Worm (Caenorhabditis elegans): Measurements from ENCODE around the gene tgn-38.

Gene tgn-38

DNA sequence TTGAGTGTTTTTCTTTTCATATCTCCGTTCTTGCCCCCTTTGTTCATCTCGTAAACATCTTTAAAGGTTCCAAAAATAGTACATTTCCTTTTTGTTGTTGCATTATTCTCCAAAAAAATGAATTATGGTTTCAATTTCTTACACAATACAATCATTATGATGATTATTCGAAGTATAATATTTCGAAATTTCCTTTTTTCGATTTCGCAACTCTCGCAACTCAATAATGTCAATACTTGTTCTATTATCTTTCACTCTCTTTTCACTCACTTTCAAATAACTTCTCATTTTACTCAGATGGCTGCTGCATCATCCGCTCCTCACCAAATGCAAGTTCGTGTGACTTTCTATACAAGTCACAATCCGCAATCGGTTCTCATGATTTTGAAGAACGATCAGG is 5.0 kb upstream of the tgn-38 start, which contains the start of gene sqst-1:
sqst-1 (plus strand) TSS at position 298 of the 400 bp plus-strand sequence.
- TF ChIP-seq lsy-2 (tag; optimal IDR thresholded peaks at IDR 0.05), result no peak
- no peak for TF ChIP-seq pha-4 (tag; optimal IDR thresholded peaks at IDR 0.05)
- no peak for TF ChIP-seq ceh-83 (GFP tag; optimal IDR thresholded peaks at IDR 0.05)
- TF ChIP-seq snpc-4 (tag; optimal IDR thresholded peaks at IDR 0.05), result no peak
- TF ChIP-seq elt-1 (tag; optimal IDR thresholded peaks at IDR 0.05; ENCODE audit: borderline replicate concordance, insufficient read depth), result no peak
- TF ChIP-seq nhr-237 (tag; optimal IDR thresholded peaks at IDR 0.05), result no peak
- no peak for TF ChIP-seq bed-3 (GFP tag; optimal IDR thresholded peaks at IDR 0.05)
- TF ChIP-seq mep-1 (tag; optimal IDR thresholded peaks at IDR 0.05), result no peak
- no peak for TF ChIP-seq unc-62 (GFP tag; optimal IDR thresholded peaks at IDR 0.05)
- TF ChIP-seq tbx-8 (GFP tag; optimal IDR thresholded peaks at IDR 0.05), result no peak
- no peak for TF ChIP-seq nhr-12 (tag; optimal IDR thresholded peaks at IDR 0.05)
- no peak for TF ChIP-seq hlh-1 (tag; optimal IDR thresholded peaks at IDR 0.05)
- no peak for TF ChIP-seq blmp-1 (tag; optimal IDR thresholded peaks at IDR 0.05)
- TF ChIP-seq ztf-11 (tag; optimal IDR thresholded peaks at IDR 0.05), result no peak
- TF ChIP-seq M03D4.4 (tag; optimal IDR thresholded peaks at IDR 0.05), result no peak
- TF ChIP-seq elt-3 (tag; optimal IDR thresholded peaks at IDR 0.05), result no peak
- no peak for TF ChIP-seq nhr-28 (tag; optimal IDR thresholded peaks at IDR 0.05)

DNA sequence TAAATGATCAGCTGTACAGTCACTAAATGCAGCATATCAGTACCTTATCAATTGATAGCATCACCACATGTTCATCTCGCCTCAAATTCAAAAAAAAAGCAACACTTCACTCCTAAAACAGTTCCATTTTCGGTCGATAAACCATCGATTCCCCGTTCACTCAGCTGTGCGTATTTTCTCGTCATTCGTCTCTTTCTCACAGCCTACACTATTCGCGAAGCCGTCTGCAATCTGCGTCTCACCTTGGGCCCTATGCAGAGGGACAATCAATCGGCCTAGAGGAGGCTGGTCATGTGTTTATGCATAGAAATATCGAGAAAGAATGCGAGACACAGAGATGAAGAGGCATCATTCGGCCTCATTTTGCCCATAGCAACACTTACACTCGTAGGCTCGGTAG is 3.4 kb upstream of the tgn-38 start:
- TF ChIP-seq lin-13 (tag; optimal IDR thresholded peaks at IDR 0.05), result peak; percentile 54
- TF ChIP-seq cnd-1 (tag; optimal IDR thresholded peaks at IDR 0.05), result peak; percentile 50
- no peak for TF ChIP-seq elt-3 (tag; optimal IDR thresholded peaks at IDR 0.05)
- peak; percentile 79 for TF ChIP-seq nhr-237 (tag; optimal IDR thresholded peaks at IDR 0.05)
- no peak for TF ChIP-seq blmp-1 (tag; optimal IDR thresholded peaks at IDR 0.05)
- no peak for TF ChIP-seq bed-3 (GFP tag; optimal IDR thresholded peaks at IDR 0.05)
- peak; percentile 90 for TF ChIP-seq pha-4 (tag; optimal IDR thresholded peaks at IDR 0.05)
- peak; percentile 65 for TF ChIP-seq ham-2 (GFP tag; optimal IDR thresholded peaks at IDR 0.05)
- peak; percentile 76 for TF ChIP-seq hlh-1 (tag; optimal IDR thresholded peaks at IDR 0.05)
- no peak for TF ChIP-seq nhr-12 (tag; optimal IDR thresholded peaks at IDR 0.05)
- no peak for TF ChIP-seq flh-1 (GFP tag; optimal IDR thresholded peaks at IDR 0.05)
- no peak for TF ChIP-seq lin-32 (GFP tag; optimal IDR thresholded peaks at IDR 0.05)
- no peak for TF ChIP-seq ztf-11 (tag; optimal IDR thresholded peaks at IDR 0.05)
- peak; percentile 98 for TF ChIP-seq ceh-39 (tag; optimal IDR thresholded peaks at IDR 0.05)
- peak; percentile 32 for TF ChIP-seq tbx-8 (GFP tag; optimal IDR thresholded peaks at IDR 0.05)
- peak; percentile 11 for TF ChIP-seq elt-1 (tag; optimal IDR thresholded peaks at IDR 0.05; ENCODE audit: borderline replicate concordance, insufficient read depth)
- peak; percentile 68 for TF ChIP-seq unc-120 (tag; optimal IDR thresholded peaks at IDR 0.05; ENCODE audit: poor library complexity, severe bottlenecking)
- peak; percentile 37 for TF ChIP-seq drap-1 (GFP tag; optimal IDR thresholded peaks at IDR 0.05)
- peak; percentile 27 for TF ChIP-seq nhr-2 (tag; optimal IDR thresholded peaks at IDR 0.05)
- peak; percentile 31 for TF ChIP-seq sptf-1 (tag; optimal IDR thresholded peaks at IDR 0.05)
- peak; percentile 58 for TF ChIP-seq lsy-2 (tag; optimal IDR thresholded peaks at IDR 0.05)
- TF ChIP-seq ceh-43 (GFP tag; optimal IDR thresholded peaks at IDR 0.05), result no peak
- peak; percentile 79 for TF ChIP-seq unc-62 (GFP tag; optimal IDR thresholded peaks at IDR 0.05)
- TF ChIP-seq mls-2 (tag; optimal IDR thresholded peaks at IDR 0.05), result peak; percentile 81
- TF ChIP-seq mep-1 (tag; optimal IDR thresholded peaks at IDR 0.05), result peak; percentile 65
- TF ChIP-seq nhr-76 (tag; optimal IDR thresholded peaks at IDR 0.05), result no peak
- peak; percentile 55 for TF ChIP-seq ces-1 (GFP tag; optimal IDR thresholded peaks at IDR 0.05)

ce11 chrIV:12031003-12031402 is 2.0 kb upstream of the tgn-38 start, which contains the start of the genes T12G3.6 and mrpl-51:
Gene T12G3.6, minus strand, starts transcription at chrIV:12031271.
Gene mrpl-51, plus strand, starts transcription at chrIV:12031324.
- no peak for TF ChIP-seq elt-3 (tag; optimal IDR thresholded peaks at IDR 0.05)
- TF ChIP-seq nhr-2 (tag; optimal IDR thresholded peaks at IDR 0.05), result no peak
- TF ChIP-seq drap-1 (GFP tag; optimal IDR thresholded peaks at IDR 0.05), result no peak
- no peak for TF ChIP-seq sem-2 (GFP tag; optimal IDR thresholded peaks at IDR 0.05)
- no peak for TF ChIP-seq ceh-39 (tag; optimal IDR thresholded peaks at IDR 0.05)
- no peak for TF ChIP-seq lin-13 (tag; optimal IDR thresholded peaks at IDR 0.05)
- TF ChIP-seq unc-39 (tag; optimal IDR thresholded peaks at IDR 0.05), result no peak
- TF ChIP-seq mab-5 (tag; optimal IDR thresholded peaks at IDR 0.05), result no peak
- TF ChIP-seq zip-8 (tag; optimal IDR thresholded peaks at IDR 0.05), result no peak
- TF ChIP-seq elt-1 (tag; optimal IDR thresholded peaks at IDR 0.05; ENCODE audit: borderline replicate concordance, insufficient read depth), result no peak
- TF ChIP-seq lin-32 (GFP tag; optimal IDR thresholded peaks at IDR 0.05), result no peak
- TF ChIP-seq nhr-12 (tag; optimal IDR thresholded peaks at IDR 0.05), result no peak
- no peak for TF ChIP-seq mep-1 (tag; optimal IDR thresholded peaks at IDR 0.05)
- no peak for TF ChIP-seq M03D4.4 (tag; optimal IDR thresholded peaks at IDR 0.05)
- TF ChIP-seq cnd-1 (tag; optimal IDR thresholded peaks at IDR 0.05), result no peak
- TF ChIP-seq hlh-1 (tag; optimal IDR thresholded peaks at IDR 0.05), result no peak
- TF ChIP-seq sptf-1 (tag; optimal IDR thresholded peaks at IDR 0.05), result no peak
- TF ChIP-seq ceh-83 (GFP tag; optimal IDR thresholded peaks at IDR 0.05), result no peak
